Worm (Caenorhabditis elegans) whole organism, L4/young adult: Measurements from ENCODE around the gene clec-166.

ENCODE experiments used
- W03F9.2 ChIP-seq: fragments of 150-350 bp; optimal IDR thresholded peaks from 2 replicates; lab custom pipeline; 2014; ENCODE audit warnings: missing biosample characterization, missing genetic modification characterization
- him-1 ChIP-seq: sonication (generic microtip); optimal IDR thresholded peaks from 2 replicates; lab custom pipeline; 2016; ENCODE audit warnings: missing genotype, missing genetic modification reagents, missing genetic modification characterization, missing compliant biosample characterization

DNA sequence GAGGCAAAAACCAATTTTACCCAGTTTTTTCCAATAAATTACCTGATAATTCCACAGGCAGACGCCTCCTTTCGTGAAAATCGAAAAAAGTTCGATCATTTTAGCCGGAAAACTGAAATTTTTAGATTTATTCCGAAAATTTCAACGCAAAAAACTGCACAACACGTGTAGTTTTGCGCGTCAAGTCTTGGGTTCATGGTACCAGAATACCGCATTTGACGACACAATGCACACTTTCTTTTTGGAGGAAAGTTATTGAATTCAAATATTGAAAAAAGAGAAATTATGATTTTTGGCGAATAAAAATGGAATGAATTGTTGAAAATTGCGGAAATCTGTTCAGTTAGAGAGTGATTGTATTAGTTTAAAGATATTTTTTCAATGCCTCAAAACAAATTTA is 11.5 kb downstream of the clec-166 start, which contains the start of gene F38A1.8:
- TF ChIP-seq W03F9.2 (tag; lab: Kevin White, UChicago), result no peak
- no peak for TF ChIP-seq him-1
